Worm (Caenorhabditis elegans) whole organism, L1 larva: ENCODE results near the gene cogc-6.
A peak's percentile ranks its signal among the peaks of the same experiment; 100 is the strongest.

Experiments
- C34B4.2 ChIP-seq: sonication (generic microtip); optimal IDR thresholded peaks from 2 replicates; lab custom pipeline; 2017; ENCODE audit warnings: mild to moderate bottlenecking, missing genetic modification characterization, missing compliant biosample characterization
- F16B12.6 ChIP-seq: fragments of 150-350 bp; optimal IDR thresholded peaks from 2 replicates; lab custom pipeline; 2014; ENCODE audit warnings: missing biosample characterization, missing genetic modification characterization
- aha-1 ChIP-seq: fragments of 150-350 bp; optimal IDR thresholded peaks from 2 replicates; lab custom pipeline; 2014; ENCODE audit warnings: missing biosample characterization, missing genetic modification characterization
- ama-1 ChIP-seq: fragments of 150-350 bp; optimal IDR thresholded peaks from 2 replicates; lab custom pipeline; 2014
- blmp-1 ChIP-seq: fragments of 150-350 bp; optimal IDR thresholded peaks from 2 replicates; lab custom pipeline; 2014; ENCODE audit warnings: missing biosample characterization, missing genetic modification characterization
- ces-1 ChIP-seq: fragments of 150-350 bp; optimal IDR thresholded peaks from 2 replicates; lab custom pipeline; 2014; ENCODE audit warnings: missing biosample characterization, missing genetic modification reagents, missing genetic modification characterization
- dsc-1 ChIP-seq: sonication (generic microtip); optimal IDR thresholded peaks from 2 replicates; lab custom pipeline; 2016; ENCODE audit warnings: mild to moderate bottlenecking, missing genetic modification characterization, missing compliant biosample characterization
- efl-3 ChIP-seq: fragments of 200-800 bp; sonication (Bioruptor generic); optimal IDR thresholded peaks from 2 replicates; lab custom pipeline; 2018; ENCODE audit warnings: mild to moderate bottlenecking, missing genetic modification characterization, missing compliant biosample characterization
- ets-5 ChIP-seq: fragments of 200-800 bp; sonication (Bioruptor generic); IDR thresholded peaks from 2 replicates; pipeline ENCODE4 v1.3.6; 2022; ENCODE audit warnings: missing genetic modification characterization, missing compliant biosample characterization
- fkh-10 ChIP-seq: sonication (generic microtip); optimal IDR thresholded peaks from 2 replicates; lab custom pipeline; 2017; ENCODE audit warnings: missing biosample characterization, missing genetic modification reagents, missing genetic modification characterization
- fkh-4 ChIP-seq: sonication (generic microtip); optimal IDR thresholded peaks from 2 replicates; lab custom pipeline; 2016; ENCODE audit warnings: missing compliant biosample characterization, missing genetic modification characterization, borderline replicate concordance
- fkh-8 ChIP-seq: sonication (generic microtip); optimal IDR thresholded peaks from 2 replicates; lab custom pipeline; 2016; ENCODE audit warnings: mild to moderate bottlenecking, missing genetic modification characterization, missing compliant biosample characterization
- fos-1 ChIP-seq: fragments of 150-350 bp; optimal IDR thresholded peaks from 2 replicates; lab custom pipeline; 2014; ENCODE audit warnings: missing biosample characterization, missing genetic modification characterization
- grh-1 ChIP-seq: fragments of 200-800 bp; sonication (Bioruptor generic); IDR thresholded peaks from 2 replicates; pipeline ENCODE4 v1.3.6; 2022; ENCODE audit warnings: missing genetic modification reagents, missing genetic modification characterization, missing compliant biosample characterization
- hlh-17 ChIP-seq: fragments of 200-800 bp; sonication (Bioruptor generic); optimal IDR thresholded peaks from 2 replicates; lab custom pipeline; 2018; ENCODE audit warnings: missing genetic modification characterization, mild to moderate bottlenecking, missing compliant biosample characterization, moderate library complexity, borderline replicate concordance
- hlh-4 ChIP-seq: sonication (generic microtip); optimal IDR thresholded peaks from 2 replicates; lab custom pipeline; 2016; ENCODE audit warnings: mild to moderate bottlenecking, missing genetic modification characterization, missing compliant biosample characterization
- lin-14 ChIP-seq: fragments of 200-800 bp; sonication (Bioruptor generic); optimal IDR thresholded peaks from 2 replicates; lab custom pipeline; 2018; ENCODE audit warnings: mild to moderate bottlenecking, missing genetic modification characterization, moderate library complexity, missing compliant biosample characterization
- lin-35 ChIP-seq, 2 experiments: fragments of 150-350 bp; optimal IDR thresholded peaks; 2 replicates each; lab custom pipeline; 2014; ENCODE audit warnings: missing biosample characterization in 2 of 2, missing genetic modification characterization in 2 of 2, missing genetic modification reagents in 2 of 2
- lir-3 ChIP-seq: sonication (generic microtip); optimal IDR thresholded peaks from 2 replicates; lab custom pipeline; 2016; ENCODE audit warnings: mild to moderate bottlenecking, missing genetic modification characterization, moderate library complexity, missing compliant biosample characterization; ENCODE audit not compliant: poor library complexity
- lsy-2 ChIP-seq, 2 experiments: fragments of 150-350 bp; optimal IDR thresholded peaks; 2 replicates each; lab custom pipeline; 2014; ENCODE audit warnings: missing biosample characterization in 2 of 2, missing genetic modification characterization in 2 of 2
- nhr-11 ChIP-seq: fragments of 150-350 bp; optimal IDR thresholded peaks from 2 replicates; lab custom pipeline; 2014; ENCODE audit warnings: missing biosample characterization, missing genetic modification characterization
- nhr-20 ChIP-seq: sonication (generic microtip); optimal IDR thresholded peaks from 2 replicates; lab custom pipeline; 2016; ENCODE audit warnings: mild to moderate bottlenecking, missing genetic modification characterization, missing compliant biosample characterization
- nhr-76 ChIP-seq: sonication (generic microtip); optimal IDR thresholded peaks from 2 replicates; lab custom pipeline; 2017; ENCODE audit warnings: missing biosample characterization, missing genetic modification characterization
- nhr-84 ChIP-seq: sonication (generic microtip); optimal IDR thresholded peaks from 2 replicates; lab custom pipeline; 2017; ENCODE audit warnings: missing biosample characterization, missing genetic modification characterization
- nhr-85 ChIP-seq: sonication (generic microtip); peaks from one replicate; lab custom pipeline; 2016; ENCODE audit warnings: missing genetic modification characterization, inconsistent platforms, missing compliant biosample characterization
- pqm-1 ChIP-seq: sonication (generic microtip); optimal IDR thresholded peaks from 3 replicates; lab custom pipeline; 2017; ENCODE audit warnings: missing biosample characterization, missing genetic modification characterization
- skn-1 ChIP-seq: fragments of 150-350 bp; optimal IDR thresholded peaks from 2 replicates; lab custom pipeline; 2014; ENCODE audit warnings: missing biosample characterization, missing genetic modification characterization
- snpc-4 ChIP-seq: fragments of 150-350 bp; optimal IDR thresholded peaks from 2 replicates; lab custom pipeline; 2014; ENCODE audit warnings: missing biosample characterization, missing genetic modification characterization
- sptf-1 ChIP-seq: fragments of 150-350 bp; optimal IDR thresholded peaks from 2 replicates; lab custom pipeline; 2014; ENCODE audit warnings: missing biosample characterization, missing genetic modification characterization
- tbx-2 ChIP-seq: sonication (generic microtip); optimal IDR thresholded peaks from 2 replicates; lab custom pipeline; 2016; ENCODE audit warnings: missing genetic modification characterization, missing compliant biosample characterization
- unc-130 ChIP-seq: fragments of 150-350 bp; optimal IDR thresholded peaks from 2 replicates; lab custom pipeline; 2017; ENCODE audit warnings: missing biosample characterization, missing genetic modification characterization, inconsistent platforms
- unc-62 ChIP-seq: fragments of 150-350 bp; optimal IDR thresholded peaks from 2 replicates; lab custom pipeline; 2014; ENCODE audit warnings: missing biosample characterization, missing genetic modification reagents, missing genetic modification characterization
- vab-15 ChIP-seq: sonication (generic microtip); optimal IDR thresholded peaks from 2 replicates; lab custom pipeline; 2017; ENCODE audit warnings: missing genotype, mild to moderate bottlenecking, missing genetic modification characterization, missing compliant biosample characterization

The cogc-6 gene

ce11 chrV:8266232-8266631 is 45.1 kb upstream of the cogc-6 start, which contains the start of gene F21F8.5:
F21F8.5 (minus strand) TSS chrV:8266332.
- TF ChIP-seq ces-1 (GFP tag; lab: Kevin White, UChicago) (no peak), hlh-17 (GFP tag; lab: Kevin White, UChicago) (no peak), lir-3 (no peak), snpc-4 (tag; lab: Kevin White, UChicago) (no peak), dsc-1 (tag; lab: Kevin White, UChicago) (no peak), nhr-20 (tag; lab: Kevin White, UChicago) (no peak), vab-15 (no peak), ets-5 (GFP tag; lab: Robert Waterston, UW) (no peak), ama-1 (lab: Kevin White, UChicago) (no peak), tbx-2 (tag; lab: Kevin White, UChicago) (no peak), F16B12.6 (tag; lab: Kevin White, UChicago) (no peak), grh-1 (GFP tag; lab: Robert Waterston, UW) (no peak), sptf-1 (tag; lab: Kevin White, UChicago) (no peak), skn-1 (no peak), nhr-85 (tag; lab: Kevin White, UChicago) (no peak)

DNA sequence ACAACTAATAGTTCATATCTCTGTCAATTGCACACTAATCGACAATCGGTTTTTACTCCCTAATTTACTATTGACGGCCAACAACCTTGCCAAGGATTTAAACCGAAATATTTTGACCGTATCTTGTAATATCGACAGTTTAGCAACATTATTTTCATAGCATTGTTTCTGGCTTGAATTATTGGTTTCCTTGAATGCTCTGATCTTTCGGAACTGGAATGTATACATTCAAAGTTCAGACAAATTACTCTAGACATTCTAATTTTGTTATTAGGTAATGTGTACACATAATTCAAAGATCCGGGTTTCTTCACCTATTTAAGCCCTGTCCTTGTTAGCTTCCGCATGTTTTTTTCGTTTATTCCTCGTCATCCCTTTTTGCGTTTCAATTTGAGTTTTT is 42.8 kb upstream of the cogc-6 start, which contains the start of gene C16D9.9:
Gene C16D9.9 (plus strand): TSS at position 301 of the 400 bp plus-strand sequence.
- TF ChIP-seq fkh-8 (tag; lab: Kevin White, UChicago) (no peak), nhr-84 (tag; lab: Kevin White, UChicago) (no peak), lin-35 (GFP tag; optimal IDR thresholded peaks at IDR 0.05; lab: Kevin White, UChicago) (no peak)

ce11 chrV:8263466-8263865 is 42.4 kb upstream of the cogc-6 start, which contains the start of gene C16D9.8:
C16D9.8 (minus strand) TSS chrV:8263566.
- TF ChIP-seq snpc-4 (tag; lab: Kevin White, UChicago): no peak
- TF ChIP-seq nhr-20 (tag; lab: Kevin White, UChicago): no peak
- TF ChIP-seq fkh-8 (tag; lab: Kevin White, UChicago): no peak
- TF ChIP-seq fkh-4: no peak
- TF ChIP-seq fos-1 (tag; lab: Kevin White, UChicago): no peak
- peak; percentile 56 for TF ChIP-seq hlh-4 (tag; lab: Kevin White, UChicago)
- TF ChIP-seq, all 84 proteins: peak for 1

- TF ChIP-seq lin-14 (GFP tag; lab: Kevin White, UChicago) (peak; percentile 13), pqm-1 (no peak)
Observed at ce11 chrV:8262212-8262611, 41.1 kb upstream of the cogc-6 start.

DNA sequence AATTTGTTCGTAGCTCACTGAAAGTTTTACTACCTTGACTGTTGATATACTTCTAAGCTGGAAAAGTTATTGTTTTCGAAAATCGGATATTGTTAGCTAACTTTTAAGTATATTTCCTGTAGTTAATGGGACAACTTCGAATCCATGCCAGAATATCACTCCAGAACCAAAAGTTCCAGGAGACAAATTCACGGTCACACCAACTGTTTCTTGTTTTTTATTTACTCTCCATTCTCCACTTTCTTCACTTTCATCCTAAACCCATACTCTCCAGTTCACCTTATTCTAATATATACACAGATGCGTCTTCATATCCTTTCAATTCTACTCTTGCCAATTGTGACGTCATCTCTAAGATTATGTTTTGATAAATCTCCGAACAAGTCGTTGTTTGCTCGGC is 37.9 kb upstream of the cogc-6 start, which contains the start of gene C16D9.1:
Gene C16D9.1 (plus strand): TSS at position 301 of the 400 bp plus-strand sequence.
- TF ChIP-seq unc-130 (tag; lab: Kevin White, UChicago) (no peak), fos-1 (tag; lab: Kevin White, UChicago) (no peak), efl-3 (GFP tag; lab: Kevin White, UChicago) (no peak), nhr-76 (tag; lab: Kevin White, UChicago) (no peak), ama-1 (lab: Kevin White, UChicago) (no peak), lsy-2 (tag; optimal IDR thresholded peaks at IDR 0.05; lab: Kevin White, UChicago) (no peak), nhr-11 (tag; lab: Kevin White, UChicago) (no peak), fkh-10 (no peak), unc-62 (no peak), blmp-1 (tag; lab: Kevin White, UChicago) (no peak), aha-1 (tag; lab: Kevin White, UChicago) (no peak), C34B4.2 (no peak), lin-35 (GFP tag; optimal IDR thresholded peaks at IDR 0.05; lab: Kevin White, UChicago) (no peak), lin-14 (GFP tag; lab: Kevin White, UChicago) (no peak), tbx-2 (tag; lab: Kevin White, UChicago) (no peak), hlh-17 (GFP tag; lab: Kevin White, UChicago) (no peak)
